Worm (Caenorhabditis elegans) whole organism, L2 larva: ENCODE measurements around the gene ZC449.1.

ENCODE experiments used
- blmp-1 ChIP-seq: sonication (generic microtip); optimal IDR thresholded peaks from 2 replicates; lab custom pipeline; 2017; ENCODE audit warnings: missing genetic modification characterization, mild to moderate bottlenecking, missing compliant biosample characterization, antibody characterized with exemption, moderate library complexity; ENCODE audit not compliant: insufficient read depth
- crh-2 ChIP-seq: sonication (generic microtip); optimal IDR thresholded peaks from 2 replicates; lab custom pipeline; 2017; ENCODE audit warnings: missing biosample characterization, missing genetic modification characterization
- egl-27 ChIP-seq: sonication (generic microtip); optimal IDR thresholded peaks from 3 replicates; lab custom pipeline; 2017; ENCODE audit warnings: missing biosample characterization, missing genetic modification reagents, missing genetic modification characterization
- lin-13 ChIP-seq: fragments of 150-350 bp; optimal IDR thresholded peaks from 2 replicates; lab custom pipeline; 2014; ENCODE audit warnings: missing biosample characterization, missing genetic modification reagents, missing genetic modification characterization
- lsy-2 ChIP-seq, 2 experiments: fragments of 150-350 bp in 1 of 2; sonication (generic microtip) in 1 of 2; optimal IDR thresholded peaks; 2 replicates each; lab custom pipeline; 2014 to 2017; ENCODE audit warnings: missing biosample characterization in 2 of 2, missing genetic modification characterization in 2 of 2
- peb-1 ChIP-seq: fragments of 150-350 bp; optimal IDR thresholded peaks from 2 replicates; lab custom pipeline; 2014; ENCODE audit warnings: missing biosample characterization, missing genetic modification characterization
- skn-1 ChIP-seq: sonication (generic microtip); optimal IDR thresholded peaks from 2 replicates; lab custom pipeline; 2017; ENCODE audit warnings: missing biosample characterization, missing genetic modification characterization
- snpc-4 ChIP-seq: fragments of 150-350 bp; optimal IDR thresholded peaks from 2 replicates; lab custom pipeline; 2014; ENCODE audit warnings: missing biosample characterization, missing genetic modification characterization
- unc-39 ChIP-seq: fragments of 150-350 bp; optimal IDR thresholded peaks from 2 replicates; lab custom pipeline; 2014; ENCODE audit warnings: missing biosample characterization, missing genetic modification characterization
- unc-62 ChIP-seq: fragments of 150-350 bp; optimal IDR thresholded peaks from 2 replicates; lab custom pipeline; 2014; ENCODE audit warnings: missing biosample characterization, missing genetic modification reagents, missing genetic modification characterization
- ztf-11 ChIP-seq: sonication (generic microtip); optimal IDR thresholded peaks from 2 replicates; lab custom pipeline; 2017; ENCODE audit warnings: missing biosample characterization, missing genetic modification characterization

DNA sequence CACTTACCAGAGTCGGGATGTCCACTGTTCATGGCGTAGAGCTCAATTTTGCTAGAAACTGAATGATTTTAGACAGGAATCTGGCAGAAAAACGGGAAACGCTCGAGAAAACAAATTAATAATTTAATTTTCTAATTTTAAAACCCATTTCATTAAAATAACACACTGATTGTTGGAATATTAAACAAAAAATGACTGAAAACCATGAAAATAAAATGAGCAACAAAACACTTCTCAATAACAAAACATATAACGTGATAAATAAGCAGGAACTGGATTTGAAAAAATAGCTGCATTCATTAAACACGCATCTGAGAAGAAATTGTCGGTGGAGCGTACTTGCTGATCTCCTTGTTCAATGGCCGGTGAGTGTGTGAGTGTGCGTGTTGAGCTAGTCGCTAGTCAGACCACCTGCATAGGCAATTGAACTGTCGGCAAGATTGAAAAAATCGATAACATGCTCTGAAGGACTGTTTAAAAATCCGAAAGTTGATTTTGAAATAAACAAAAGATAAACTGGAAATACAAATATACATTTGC, 26.6 kb upstream of the ZC449.1 start, which contains the start of gene ZC8.6:
- no peak for TF ChIP-seq blmp-1
- no peak for TF ChIP-seq lsy-2 (tag; optimal IDR thresholded peaks at IDR 0.05; lab: Kevin White, UChicago)
- no peak for TF ChIP-seq unc-39 (tag; lab: Kevin White, UChicago)
- no peak for TF ChIP-seq ztf-11 (tag; lab: Kevin White, UChicago)
- TF ChIP-seq peb-1 (tag; lab: Kevin White, UChicago): no peak
- TF ChIP-seq lin-13 (GFP tag; lab: Kevin White, UChicago): no peak
- TF ChIP-seq egl-27 (tag; lab: Kevin White, UChicago): no peak
- TF ChIP-seq crh-2 (tag; lab: Kevin White, UChicago): peak; percentile 29
- no peak for TF ChIP-seq skn-1 (tag; lab: Kevin White, UChicago)
- no peak for TF ChIP-seq unc-62 (GFP tag; lab: Kevin White, UChicago)
- TF ChIP-seq snpc-4 (tag; lab: Kevin White, UChicago): no peak
